Fruit fly (Drosophila melanogaster) whole organism, embryonic: ENCODE data around the gene Syx1A.

Experiments
- Awh ChIP-seq: fragments of 200-800 bp; sonication (Bioruptor generic); IDR thresholded peaks from 2 replicates; pipeline ENCODE4, ENCODE4 v1.3.6; 2022; ENCODE audit warnings: missing biosample characterization, missing genetic modification characterization
- CG10462 ChIP-seq: fragments of 200-800 bp; sonication (Bioruptor generic); optimal IDR thresholded peaks from 2 replicates; lab custom pipeline; 2016; ENCODE audit warnings: missing biosample characterization, missing genetic modification characterization
- CG10959 ChIP-seq: fragments of 200-800 bp; sonication (Bioruptor generic); IDR thresholded peaks from 2 replicates; pipeline ENCODE4 v1.3.6; 2022; ENCODE audit warnings: missing biosample characterization, missing genetic modification characterization
- CG11398 ChIP-seq: fragments of 200-800 bp; sonication (Bioruptor generic); optimal IDR thresholded peaks from 2 replicates; lab custom pipeline; 2016; ENCODE audit warnings: missing biosample characterization, missing genetic modification characterization
- CG12391 ChIP-seq: fragments of 200-800 bp; sonication (Bioruptor generic); optimal IDR thresholded peaks from 3 replicates; lab custom pipeline; 2018; ENCODE audit warnings: missing biosample characterization, mild to moderate bottlenecking, missing genetic modification characterization, moderate library complexity
- CG12744 ChIP-seq: fragments of 200-800 bp; sonication (Bioruptor generic); optimal IDR thresholded peaks from 2 replicates; lab custom pipeline; 2016; ENCODE audit warnings: missing biosample characterization, missing genetic modification characterization
- CG13424 ChIP-seq: fragments of 200-800 bp; sonication (Bioruptor generic); optimal IDR thresholded peaks from 2 replicates; lab custom pipeline; 2019; ENCODE audit warnings: missing biosample characterization, mild to moderate bottlenecking, missing genetic modification characterization, moderate library complexity
- CG14050 ChIP-seq: fragments of 200-800 bp; sonication (Bioruptor generic); IDR thresholded peaks from 3 replicates; pipeline ENCODE4 v1.3.6; 2022; ENCODE audit warnings: missing biosample characterization, missing genetic modification characterization
- CG17328 ChIP-seq: fragments of 200-800 bp; sonication (Bioruptor generic); IDR thresholded peaks from 2 replicates; pipeline ENCODE4 v1.3.6; 2022; ENCODE audit warnings: missing biosample characterization, missing genetic modification characterization
- CG1792 ChIP-seq: fragments of 200-800 bp; sonication (Bioruptor generic); optimal IDR thresholded peaks from 2 replicates; lab custom pipeline; 2016; ENCODE audit warnings: missing biosample characterization, missing genetic modification characterization
- CG2875 ChIP-seq: fragments of 200-800 bp; sonication (Bioruptor generic); optimal IDR thresholded peaks from 2 replicates; lab custom pipeline; 2017; ENCODE audit warnings: missing biosample characterization, mild to moderate bottlenecking, missing genetic modification characterization, missing genetic modification reagents
- CG32767 ChIP-seq: fragments of 200-800 bp; sonication (Bioruptor generic); IDR thresholded peaks from 2 replicates; pipeline ENCODE4 v1.3.6; 2022; ENCODE audit warnings: missing biosample characterization, missing genetic modification characterization
- CG33213 ChIP-seq: fragments of 200-800 bp; sonication (Bioruptor generic); optimal IDR thresholded peaks from 3 replicates; lab custom pipeline; 2016; ENCODE audit warnings: missing biosample characterization, missing genetic modification characterization
- CG42726 ChIP-seq: fragments of 200-800 bp; sonication (Bioruptor generic); IDR thresholded peaks from 2 replicates; pipeline ENCODE4 v1.3.6; 2022; ENCODE audit warnings: missing biosample characterization, missing genetic modification characterization; ENCODE audit not compliant: partially characterized antibody
- CG4360 ChIP-seq: fragments of 200-800 bp; sonication (Bioruptor generic); IDR thresholded peaks from 2 replicates; pipeline ENCODE4 v1.3.6; 2022; ENCODE audit warnings: missing biosample characterization, missing genetic modification characterization
- CG4707 ChIP-seq: fragments of 200-800 bp; sonication (Bioruptor generic); optimal IDR thresholded peaks from 2 replicates; lab custom pipeline; 2018; ENCODE audit warnings: missing biosample characterization, mild to moderate bottlenecking, missing genetic modification characterization, moderate library complexity
- CG4854 ChIP-seq: fragments of 200-800 bp; sonication (Bioruptor generic); optimal IDR thresholded peaks from 2 replicates; lab custom pipeline; 2016; ENCODE audit warnings: missing biosample characterization, missing genetic modification characterization, inconsistent platforms
- CG6272 ChIP-seq: fragments of 200-800 bp; sonication (Bioruptor generic); IDR thresholded peaks from 2 replicates; pipeline ENCODE4 v1.3.6; 2022; ENCODE audit warnings: missing biosample characterization, missing genetic modification characterization
- CG6813 ChIP-seq: fragments of 200-800 bp; sonication (Bioruptor generic); optimal IDR thresholded peaks from 2 replicates; lab custom pipeline; 2017; ENCODE audit warnings: missing biosample characterization, missing genetic modification characterization, mild to moderate bottlenecking, moderate library complexity, missing genetic modification reagents
- CG6854 ChIP-seq: fragments of 200-800 bp; sonication (Bioruptor generic); optimal IDR thresholded peaks from 3 replicates; lab custom pipeline; 2017; ENCODE audit warnings: missing biosample characterization, mild to moderate bottlenecking, missing genetic modification characterization
- CG8089 ChIP-seq: fragments of 200-800 bp; sonication (Bioruptor generic); optimal IDR thresholded peaks from 3 replicates; lab custom pipeline; 2016; ENCODE audit warnings: missing biosample characterization, missing genetic modification characterization
- Chrac-16 ChIP-seq: fragments of 200-800 bp; sonication (Bioruptor generic); optimal IDR thresholded peaks from 3 replicates; lab custom pipeline; 2016; ENCODE audit warnings: missing biosample characterization, missing genetic modification characterization
- Dad ChIP-seq: fragments of 200-800 bp; sonication (Bioruptor generic); optimal IDR thresholded peaks from 3 replicates; lab custom pipeline; 2016; ENCODE audit warnings: missing biosample characterization, missing genetic modification characterization
- Dek ChIP-seq: fragments of 200-800 bp; sonication (Bioruptor generic); optimal IDR thresholded peaks from 3 replicates; lab custom pipeline; 2019; ENCODE audit warnings: missing biosample characterization, mild to moderate bottlenecking, missing genetic modification characterization, moderate library complexity
- E2f2 ChIP-seq: fragments of 200-800 bp; sonication (Bioruptor generic); IDR thresholded peaks from 2 replicates; pipeline ENCODE4 v1.3.6; 2022; ENCODE audit warnings: missing biosample characterization, missing genetic modification characterization
- Ets65A ChIP-seq: fragments of 200-800 bp; sonication (Bioruptor generic); peaks from one replicate; lab custom pipeline; 2016; ENCODE audit warnings: missing biosample characterization, missing genetic modification characterization
- HLH4C ChIP-seq: fragments of 200-800 bp; sonication (Bioruptor generic); IDR thresholded peaks from 3 replicates; pipeline ENCODE4 v1.3.6; 2022; ENCODE audit warnings: missing biosample characterization, missing genetic modification characterization; ENCODE audit not compliant: partially characterized antibody
- Hmx ChIP-seq: fragments of 200-800 bp; sonication (Bioruptor generic); optimal IDR thresholded peaks from 2 replicates; lab custom pipeline; 2016; ENCODE audit warnings: missing biosample characterization, missing genetic modification characterization
- Hr51 ChIP-seq, 2 experiments: fragments of 200-800 bp; sonication (Bioruptor generic); optimal IDR thresholded peaks; 2 replicates in 1 of 2; 3 replicates in 1 of 2; lab custom pipeline; 2016 to 2018; ENCODE audit warnings: missing biosample characterization in 2 of 2, missing genetic modification characterization in 2 of 2, mild to moderate bottlenecking in 1 of 2, moderate library complexity in 1 of 2
- Kr ChIP-seq: fragments of 200-800 bp; sonication (Bioruptor generic); optimal IDR thresholded peaks from 2 replicates; lab custom pipeline; 2017; ENCODE audit warnings: missing biosample characterization, mild to moderate bottlenecking, missing genetic modification characterization
- Lhr ChIP-seq: fragments of 200-800 bp; sonication (Bioruptor generic); optimal IDR thresholded peaks from 3 replicates; lab custom pipeline; 2017; ENCODE audit warnings: mild to moderate bottlenecking, missing biosample characterization, missing genetic modification reagents, missing genetic modification characterization
- Max ChIP-seq: fragments of 200-800 bp; sonication (Bioruptor generic); optimal IDR thresholded peaks from 2 replicates; lab custom pipeline; 2016; ENCODE audit warnings: missing biosample characterization, mild to moderate bottlenecking, missing genetic modification characterization
- Med ChIP-seq: fragments of 200-800 bp; sonication (Bioruptor generic); peaks from one replicate; lab custom pipeline; 2016; ENCODE audit warnings: missing biosample characterization, missing genetic modification characterization, mild to moderate bottlenecking, inconsistent platforms, moderate library complexity
- Meics ChIP-seq: fragments of 200-800 bp; sonication (Bioruptor generic); optimal IDR thresholded peaks from 2 replicates; lab custom pipeline; 2017; ENCODE audit warnings: missing biosample characterization, mild to moderate bottlenecking, missing genetic modification characterization
- Pdp1 ChIP-seq, 2 experiments: fragments of 200-800 bp; sonication (Bioruptor generic); optimal IDR thresholded peaks; 3 replicates each; lab custom pipeline; 2016; ENCODE audit warnings: missing biosample characterization in 2 of 2, missing genetic modification characterization in 2 of 2, mild to moderate bottlenecking in 1 of 2, moderate library complexity in 1 of 2
- Sry-β ChIP-seq: fragments of 200-800 bp; sonication (Bioruptor generic); optimal IDR thresholded peaks from 2 replicates; lab custom pipeline; 2018; ENCODE audit warnings: missing biosample characterization, mild to moderate bottlenecking, missing genetic modification characterization, moderate library complexity
- Xbp1 ChIP-seq: fragments of 200-800 bp; sonication (Bioruptor generic); optimal IDR thresholded peaks from 3 replicates; lab custom pipeline; 2016; ENCODE audit warnings: missing biosample characterization, mild to moderate bottlenecking, missing genetic modification characterization
- chif ChIP-seq, 2 experiments: fragments of 200-800 bp; sonication (Bioruptor generic); optimal IDR thresholded peaks; 3 replicates each; lab custom pipeline; 2016; ENCODE audit warnings: missing biosample characterization in 2 of 2, missing genetic modification characterization in 2 of 2
- emc ChIP-seq: fragments of 200-800 bp; sonication (Bioruptor generic); optimal IDR thresholded peaks from 2 replicates; lab custom pipeline; 2016; ENCODE audit warnings: missing biosample characterization, missing genetic modification characterization
- fru ChIP-seq: fragments of >200 bp; optimal IDR thresholded peaks from 2 replicates; lab custom pipeline; 2017
- insv ChIP-seq, 2 experiments: fragments of 200-800 bp; sonication (Bioruptor generic); optimal IDR thresholded peaks; 3 replicates each; lab custom pipeline; 2016 to 2018; ENCODE audit warnings: missing biosample characterization in 2 of 2, missing genetic modification characterization in 2 of 2
- ken ChIP-seq: fragments of 200-800 bp; sonication (Bioruptor generic); IDR thresholded peaks from 3 replicates; pipeline ENCODE4 v1.3.6; 2022; ENCODE audit warnings: missing biosample characterization, missing genetic modification characterization
- klu ChIP-seq: fragments of 200-800 bp; sonication (Bioruptor generic); IDR thresholded peaks from 2 replicates; pipeline ENCODE4 v1.3.6; 2022; ENCODE audit warnings: missing biosample characterization, missing genetic modification characterization
- lola ChIP-seq, 3 experiments: fragments of >200 bp in 2 of 3; fragments of 200-800 bp in 1 of 3; sonication (Bioruptor generic) in 1 of 3; optimal IDR thresholded peaks; 2 replicates each; lab custom pipeline; 2017 to 2019; ENCODE audit warnings: missing biosample characterization in 3 of 3, missing genetic modification characterization in 3 of 3, mild to moderate bottlenecking in 1 of 3, moderate library complexity in 1 of 3
- peb ChIP-seq: fragments of 200-800 bp; sonication (Bioruptor generic); IDR thresholded peaks from 2 replicates; pipeline ENCODE4 v1.3.6; 2022; ENCODE audit warnings: missing biosample characterization, missing genetic modification characterization
- pnt ChIP-seq: fragments of 200-800 bp; sonication (Bioruptor generic); optimal IDR thresholded peaks from 3 replicates; lab custom pipeline; 2016; ENCODE audit warnings: missing biosample characterization, missing genetic modification characterization
- pzg ChIP-seq: fragments of 200-800 bp; sonication (Bioruptor generic); optimal IDR thresholded peaks from 3 replicates; lab custom pipeline; 2018; ENCODE audit warnings: missing biosample characterization, mild to moderate bottlenecking, missing genetic modification characterization, moderate library complexity
- sd ChIP-seq: fragments of 200-800 bp; sonication (Bioruptor generic); optimal IDR thresholded peaks from 3 replicates; lab custom pipeline; 2018; ENCODE audit warnings: missing biosample characterization, mild to moderate bottlenecking, missing genetic modification characterization, moderate library complexity

Syx1A gene

DNA sequence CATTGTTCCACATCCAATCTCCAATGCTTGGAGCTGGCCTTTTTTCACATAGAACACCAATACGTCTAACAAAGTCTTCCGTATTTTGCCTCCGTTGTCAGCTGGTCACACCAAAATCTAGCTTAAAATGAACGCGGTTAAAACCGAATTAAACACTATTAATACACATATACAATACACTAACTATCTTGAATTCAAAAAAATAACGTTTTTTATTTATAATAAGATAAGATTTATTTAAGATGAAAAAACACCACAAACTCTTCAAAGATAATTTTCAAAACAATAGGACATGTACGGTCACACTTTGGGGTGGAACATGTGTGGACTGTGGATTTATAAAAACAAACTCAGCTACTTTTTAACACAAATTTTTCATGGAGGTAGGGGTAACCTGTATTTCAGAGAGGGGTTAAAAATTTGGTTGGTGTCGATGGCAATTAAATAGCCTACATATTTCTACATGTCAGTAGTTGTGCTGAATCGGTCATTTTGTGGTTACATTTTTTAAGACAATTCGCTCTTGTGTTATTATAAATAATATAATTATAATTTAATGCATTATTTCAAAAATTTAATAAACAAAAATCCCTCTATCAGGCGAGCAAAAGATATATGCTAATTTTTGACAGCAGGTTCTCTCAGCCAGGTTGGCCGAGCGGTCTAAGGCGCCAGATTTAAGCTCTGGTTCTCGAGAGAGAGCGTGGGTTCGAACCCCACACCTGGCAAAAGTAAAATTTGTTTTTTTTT, 6.9 kb upstream of the Syx1A start, which contains the start of gene CG13605:
CG13605 (minus strand) TSS at position 70 of the 750 bp plus-strand sequence.
- peak; percentile 57 for TF ChIP-seq CG4854 (GFP tag; lab: Kevin White, UChicago)
- peak; percentile 94 for TF ChIP-seq Med
- TF ChIP-seq Lhr (GFP tag; lab: Kevin White, UChicago): peak; percentile 45
- peak; percentile 93 for TF ChIP-seq Meics (GFP tag; lab: Kevin White, UChicago)
- peak; percentile 60 for TF ChIP-seq Sry-β (GFP tag; lab: Kevin White, UChicago)
- no peak for TF ChIP-seq CG10959 (GFP tag; lab: Robert Waterston, UW)
- no peak for TF ChIP-seq fru (lab: Kevin White, UChicago)
- TF ChIP-seq CG11398 (GFP tag; lab: Kevin White, UChicago): no peak
- TF ChIP-seq pnt (GFP tag; lab: Kevin White, UChicago): peak; percentile 26
- TF ChIP-seq Dad (GFP tag; lab: Kevin White, UChicago): peak; percentile 14
- TF ChIP-seq CG6272 (GFP tag; lab: Robert Waterston, UW): peak; percentile 49; the same call in 1 of the 2 replicates
- TF ChIP-seq CG32767 (GFP tag; lab: Robert Waterston, UW): no peak
- TF ChIP-seq CG12744 (GFP tag; lab: Kevin White, UChicago): peak; percentile 35
- peak; percentile 82 for TF ChIP-seq CG6854 (GFP tag; lab: Kevin White, UChicago)
- peak; percentile 78 for TF ChIP-seq CG6813 (GFP tag; lab: Kevin White, UChicago)
- TF ChIP-seq insv (GFP tag; optimal IDR thresholded peaks at IDR 0.05; lab: Kevin White, UChicago): peak in 1 of 2 experiments; percentile 4
- TF ChIP-seq peb (GFP tag; lab: Robert Waterston, UW): no peak
- TF ChIP-seq CG33213 (GFP tag; lab: Kevin White, UChicago): peak; percentile 2
- TF ChIP-seq pzg: peak; percentile 63
- TF ChIP-seq CG14050: peak; percentile 46; the same call in 2 of the 3 replicates
- peak in 1 of 3 experiments; percentile 43 for TF ChIP-seq lola (GFP tag; optimal IDR thresholded peaks at IDR 0.05; lab: Kevin White, UChicago)
- TF ChIP-seq CG1792 (GFP tag; lab: Kevin White, UChicago): peak; percentile 43
- peak; percentile 47 to 48 for TF ChIP-seq Pdp1 (GFP tag; optimal IDR thresholded peaks at IDR 0.05; lab: Kevin White, UChicago)
- TF ChIP-seq Hmx (GFP tag; lab: Kevin White, UChicago): peak; percentile 36
- peak; percentile 87 for TF ChIP-seq Dek (tag; lab: Kevin White, UChicago)
- TF ChIP-seq Kr: no peak
- peak; percentile 26 for TF ChIP-seq CG10462 (GFP tag; lab: Kevin White, UChicago)
- TF ChIP-seq klu: peak; percentile 46; the same call in 1 of the 2 replicates
- peak in 1 of 2 experiments; percentile 50 for TF ChIP-seq chif (GFP tag; optimal IDR thresholded peaks at IDR 0.05; lab: Kevin White, UChicago)
- TF ChIP-seq CG42726 (GFP tag; lab: Robert Waterston, UW): peak; percentile 78
- no peak for TF ChIP-seq emc
- TF ChIP-seq CG17328 (GFP tag; lab: Robert Waterston, UW): peak; percentile 69
- TF ChIP-seq CG4360 (GFP tag; lab: Robert Waterston, UW): no peak
- 0 out of 3 replicates have a peak, but pooled peaks have one; percentile 33 for TF ChIP-seq HLH4C (GFP tag; lab: Robert Waterston, UW)
- TF ChIP-seq sd (tag; lab: Kevin White, UChicago): peak; percentile 56
- TF ChIP-seq Ets65A (GFP tag; lab: Kevin White, UChicago): peak; percentile 94
- TF ChIP-seq ken: peak; percentile 41; the same call in 1 of the 3 replicates
- peak; percentile 34 for TF ChIP-seq Max (GFP tag; lab: Kevin White, UChicago)
- peak; percentile 69 for TF ChIP-seq CG2875 (GFP tag; lab: Kevin White, UChicago)
- peak; percentile 66 for TF ChIP-seq Chrac-16 (GFP tag; lab: Kevin White, UChicago)
- TF ChIP-seq Xbp1 (GFP tag; lab: Kevin White, UChicago): peak; percentile 79
- peak; percentile 37; the same call in 1 of the 2 replicates for TF ChIP-seq Awh (GFP tag; lab: Robert Waterston, UW)
- TF ChIP-seq CG8089 (GFP tag; lab: Kevin White, UChicago): no peak
- peak; percentile 19 for TF ChIP-seq CG4707 (GFP tag; lab: Kevin White, UChicago)
- TF ChIP-seq E2f2: peak; percentile 83
- peak; percentile 72 for TF ChIP-seq CG13424 (tag; lab: Kevin White, UChicago)
- peak; percentile 29 to 79 for TF ChIP-seq Hr51 (GFP tag; optimal IDR thresholded peaks at IDR 0.05; lab: Kevin White, UChicago)
- TF ChIP-seq CG12391 (tag; lab: Kevin White, UChicago): peak; percentile 82
